Fruit fly (Drosophila melanogaster) whole organism, embryonic: ENCODE data around the gene side-IV.

Experiments
- Aef1 ChIP-seq: fragments of 200-800 bp; sonication (Bioruptor generic); IDR thresholded peaks from 3 replicates; pipeline ENCODE4 v1.3.6; 2022; ENCODE audit warnings: missing biosample characterization, missing genetic modification characterization
- Atf-2 ChIP-seq: fragments of 200-800 bp; sonication (Bioruptor generic); optimal IDR thresholded peaks from 2 replicates; lab custom pipeline; 2016; ENCODE audit warnings: missing biosample characterization, missing genetic modification characterization
- Bteb2 ChIP-seq: fragments of 200-800 bp; sonication (Bioruptor generic); optimal IDR thresholded peaks from 2 replicates; lab custom pipeline; 2016; ENCODE audit warnings: missing biosample characterization, missing genetic modification characterization
- C15 ChIP-seq: fragments of 200-800 bp; sonication (Bioruptor generic); IDR thresholded peaks from 3 replicates; pipeline ENCODE4 v1.3.6; 2022; ENCODE audit warnings: missing biosample characterization, missing genetic modification characterization
- CG11085 ChIP-seq: fragments of 200-800 bp; sonication (Bioruptor generic); IDR thresholded peaks from 2 replicates; pipeline ENCODE4 v1.3.6; 2022; ENCODE audit warnings: missing biosample characterization, missing genetic modification characterization
- CG11504 ChIP-seq: fragments of 200-800 bp; sonication (Bioruptor generic); optimal IDR thresholded peaks from 3 replicates; lab custom pipeline; 2019; ENCODE audit warnings: missing biosample characterization, mild to moderate bottlenecking, missing genetic modification characterization, moderate library complexity
- CG11696 ChIP-seq: fragments of 200-800 bp; sonication (Bioruptor generic); IDR thresholded peaks from 2 replicates; pipeline ENCODE4 v1.3.6; 2022; ENCODE audit warnings: missing biosample characterization, missing genetic modification characterization
- CG11723 ChIP-seq: fragments of 200-800 bp; sonication (Bioruptor generic); optimal IDR thresholded peaks from 2 replicates; lab custom pipeline; 2017; ENCODE audit warnings: missing biosample characterization, mild to moderate bottlenecking, missing genetic modification characterization
- CG13123 ChIP-seq: fragments of 200-800 bp; sonication (Bioruptor generic); optimal IDR thresholded peaks from 2 replicates; lab custom pipeline; 2016; ENCODE audit warnings: missing biosample characterization, missing genetic modification characterization
- CG13424 ChIP-seq: fragments of 200-800 bp; sonication (Bioruptor generic); optimal IDR thresholded peaks from 2 replicates; lab custom pipeline; 2019; ENCODE audit warnings: missing biosample characterization, mild to moderate bottlenecking, missing genetic modification characterization, moderate library complexity
- CG14860 ChIP-seq: fragments of 200-800 bp; sonication (Bioruptor generic); IDR thresholded peaks from 3 replicates; pipeline ENCODE4 v1.3.6; 2022; ENCODE audit warnings: missing biosample characterization, missing genetic modification characterization; ENCODE audit not compliant: partially characterized antibody
- CG17568 ChIP-seq: fragments of 200-800 bp; sonication (Bioruptor generic); optimal IDR thresholded peaks from 2 replicates; lab custom pipeline; 2018; ENCODE audit warnings: missing biosample characterization, mild to moderate bottlenecking, missing genetic modification characterization, moderate library complexity
- CG17829 ChIP-seq: fragments of 200-800 bp; optimal IDR thresholded peaks from 2 replicates; lab custom pipeline; 2019; ENCODE audit warnings: missing biosample characterization, mild to moderate bottlenecking, missing genetic modification characterization, moderate library complexity
- CG1792 ChIP-seq: fragments of 200-800 bp; sonication (Bioruptor generic); optimal IDR thresholded peaks from 2 replicates; lab custom pipeline; 2016; ENCODE audit warnings: missing biosample characterization, missing genetic modification characterization
- CG2116 ChIP-seq: fragments of 200-800 bp; sonication (Bioruptor generic); optimal IDR thresholded peaks from 3 replicates; lab custom pipeline; 2018; ENCODE audit warnings: missing biosample characterization, mild to moderate bottlenecking, missing genetic modification characterization
- CG30403 ChIP-seq: fragments of 200-800 bp; sonication (Bioruptor generic); optimal IDR thresholded peaks from 3 replicates; lab custom pipeline; 2016; ENCODE audit warnings: missing biosample characterization, missing genetic modification characterization
- CG3407 ChIP-seq: fragments of 200-800 bp; sonication (Bioruptor generic); optimal IDR thresholded peaks from 2 replicates; lab custom pipeline; 2018; ENCODE audit warnings: missing biosample characterization, mild to moderate bottlenecking, missing genetic modification characterization
- CG3847 ChIP-seq: fragments of 200-800 bp; sonication (Bioruptor generic); IDR thresholded peaks from 2 replicates; pipeline ENCODE4 v1.3.6; 2022; ENCODE audit warnings: missing biosample characterization, missing genetic modification characterization
- CG4360 ChIP-seq: fragments of 200-800 bp; sonication (Bioruptor generic); IDR thresholded peaks from 2 replicates; pipeline ENCODE4 v1.3.6; 2022; ENCODE audit warnings: missing biosample characterization, missing genetic modification characterization
- CG6689 ChIP-seq: fragments of 200-800 bp; sonication (Bioruptor generic); IDR thresholded peaks from 2 replicates; pipeline ENCODE4 v1.3.6; 2022; ENCODE audit warnings: missing biosample characterization, missing genetic modification characterization
- CG8924 ChIP-seq: fragments of 200-800 bp; optimal IDR thresholded peaks from 3 replicates; lab custom pipeline; 2019; ENCODE audit warnings: missing biosample characterization, mild to moderate bottlenecking, missing genetic modification characterization, moderate library complexity
- CG9215 ChIP-seq: fragments of 200-800 bp; sonication (Bioruptor generic); IDR thresholded peaks from 2 replicates; pipeline ENCODE4 v1.3.6; 2022; ENCODE audit warnings: missing biosample characterization, missing genetic modification characterization
- Camta ChIP-seq: fragments of 200-800 bp; sonication (Bioruptor generic); optimal IDR thresholded peaks from 2 replicates; lab custom pipeline; 2016; ENCODE audit warnings: missing biosample characterization, missing genetic modification characterization
- D ChIP-seq, 2 experiments: fragments of 200-800 bp in 1 of 2; fragments of >200 bp in 1 of 2; sonication (Bioruptor generic) in 1 of 2; optimal IDR thresholded peaks; 2 replicates in 1 of 2; 3 replicates in 1 of 2; lab custom pipeline; 2017; ENCODE audit warnings: mild to moderate bottlenecking in 1 of 2, missing biosample characterization in 1 of 2, missing genetic modification characterization in 1 of 2, missing genetic modification reagents in 1 of 2
- Dbx ChIP-seq: fragments of 200-800 bp; sonication (Bioruptor generic); IDR thresholded peaks from 3 replicates; pipeline ENCODE4 v1.3.6; 2022; ENCODE audit warnings: missing biosample characterization, missing genetic modification characterization
- E2f1 ChIP-seq: fragments of 200-800 bp; sonication (Bioruptor generic); IDR thresholded peaks from 2 replicates; pipeline ENCODE4 v1.3.6; 2022; ENCODE audit warnings: missing biosample characterization, missing genetic modification characterization
- Fer1 ChIP-seq: fragments of 200-800 bp; sonication (Bioruptor generic); optimal IDR thresholded peaks from 2 replicates; lab custom pipeline; 2017; ENCODE audit warnings: missing biosample characterization, mild to moderate bottlenecking, missing genetic modification characterization
- Hey ChIP-seq: fragments of 200-800 bp; sonication (Bioruptor generic); optimal IDR thresholded peaks from 3 replicates; lab custom pipeline; 2018; ENCODE audit warnings: missing biosample characterization, mild to moderate bottlenecking, missing genetic modification characterization
- Hr78 ChIP-seq, 2 experiments: fragments of 200-800 bp in 1 of 2; fragments of >200 bp in 1 of 2; sonication (Bioruptor generic) in 1 of 2; optimal IDR thresholded peaks; 2 replicates each; lab custom pipeline; 2017 to 2019; ENCODE audit warnings: missing biosample characterization in 2 of 2, missing genetic modification characterization in 2 of 2, mild to moderate bottlenecking in 1 of 2, moderate library complexity in 1 of 2
- Med ChIP-seq: fragments of 200-800 bp; sonication (Bioruptor generic); peaks from one replicate; lab custom pipeline; 2016; ENCODE audit warnings: missing biosample characterization, missing genetic modification characterization, mild to moderate bottlenecking, inconsistent platforms, moderate library complexity
- Mes4 ChIP-seq: fragments of 200-800 bp; sonication (Bioruptor generic); optimal IDR thresholded peaks from 2 replicates; lab custom pipeline; 2016; ENCODE audit warnings: missing biosample characterization, missing genetic modification characterization
- Nf-YB ChIP-seq: fragments of 200-800 bp; sonication (Bioruptor generic); optimal IDR thresholded peaks from 3 replicates; lab custom pipeline; 2019; ENCODE audit warnings: missing biosample characterization, mild to moderate bottlenecking, missing genetic modification characterization, moderate library complexity
- NfI ChIP-seq: fragments of 200-800 bp; sonication (Bioruptor generic); optimal IDR thresholded peaks from 3 replicates; lab custom pipeline; 2018; ENCODE audit warnings: missing biosample characterization, mild to moderate bottlenecking, missing genetic modification characterization, moderate library complexity
- Ravus ChIP-seq: fragments of 200-800 bp; sonication (Bioruptor generic); IDR thresholded peaks from 2 replicates; pipeline ENCODE4 v1.3.6; 2022; ENCODE audit warnings: missing biosample characterization, missing genetic modification characterization
- Sox100B ChIP-seq: fragments of 200-800 bp; sonication (Bioruptor generic); optimal IDR thresholded peaks from 3 replicates; lab custom pipeline; 2018; ENCODE audit warnings: missing biosample characterization, mild to moderate bottlenecking, missing genetic modification characterization
- Sox102F ChIP-seq: fragments of 200-800 bp; sonication (Bioruptor generic); optimal IDR thresholded peaks from 2 replicates; lab custom pipeline; 2018; ENCODE audit warnings: missing biosample characterization, mild to moderate bottlenecking, missing genetic modification characterization, moderate library complexity
- amos ChIP-seq: fragments of 200-800 bp; sonication (Bioruptor generic); IDR thresholded peaks from 2 replicates; pipeline ENCODE4 v1.3.6; 2022; ENCODE audit warnings: missing biosample characterization, missing genetic modification characterization; ENCODE audit not compliant: partially characterized antibody
- exex ChIP-seq: fragments of 200-800 bp; sonication (Bioruptor generic); optimal IDR thresholded peaks from 4 replicates; lab custom pipeline; 2018; ENCODE audit warnings: missing biosample characterization, mild to moderate bottlenecking, missing genetic modification characterization, moderate library complexity
- fru ChIP-seq: fragments of >200 bp; optimal IDR thresholded peaks from 2 replicates; lab custom pipeline; 2017
- gce ChIP-seq: fragments of 200-800 bp; sonication (Bioruptor generic); IDR thresholded peaks from 3 replicates; pipeline ENCODE4 v1.3.6; 2022; ENCODE audit warnings: missing biosample characterization, missing genetic modification characterization
- hb ChIP-seq: fragments of 200-800 bp; sonication (Bioruptor generic); IDR thresholded peaks from 3 replicates; pipeline ENCODE4 v1.3.6; 2022; ENCODE audit warnings: missing biosample characterization, missing genetic modification characterization; ENCODE audit not compliant: partially characterized antibody
- hbn ChIP-seq: fragments of 200-800 bp; sonication (Bioruptor generic); IDR thresholded peaks from 2 replicates; pipeline ENCODE4 v1.3.6; 2022; ENCODE audit warnings: missing biosample characterization, missing genetic modification characterization; ENCODE audit not compliant: partially characterized antibody
- jing ChIP-seq: fragments of 200-800 bp; sonication (Bioruptor generic); optimal IDR thresholded peaks from 2 replicates; lab custom pipeline; 2018; ENCODE audit warnings: missing biosample characterization, mild to moderate bottlenecking, missing genetic modification characterization
- kah ChIP-seq: fragments of 200-800 bp; sonication (Bioruptor generic); optimal IDR thresholded peaks from 2 replicates; lab custom pipeline; 2018; ENCODE audit warnings: missing biosample characterization, mild to moderate bottlenecking, missing genetic modification characterization
- kni ChIP-seq: fragments of 200-800 bp; sonication (Bioruptor generic); optimal IDR thresholded peaks from 3 replicates; lab custom pipeline; 2017; ENCODE audit warnings: mild to moderate bottlenecking, missing biosample characterization, missing genetic modification reagents, missing genetic modification characterization
- mam ChIP-seq: fragments of 200-800 bp; sonication (Bioruptor generic); optimal IDR thresholded peaks from 3 replicates; lab custom pipeline; 2016; ENCODE audit warnings: missing biosample characterization, missing genetic modification characterization
- nerfin-1 ChIP-seq: fragments of 200-800 bp; sonication (Bioruptor generic); optimal IDR thresholded peaks from 3 replicates; lab custom pipeline; 2019; ENCODE audit warnings: missing biosample characterization, mild to moderate bottlenecking, missing genetic modification characterization, moderate library complexity
- tx ChIP-seq: fragments of 200-800 bp; sonication (Bioruptor generic); optimal IDR thresholded peaks from 2 replicates; lab custom pipeline; 2016; ENCODE audit warnings: missing biosample characterization, missing genetic modification characterization
- usp ChIP-seq: fragments of >200 bp; optimal IDR thresholded peaks from 2 replicates; lab custom pipeline; 2017; ENCODE audit warnings: missing biosample characterization, missing genetic modification characterization
- vnd ChIP-seq: fragments of 200-800 bp; sonication (Bioruptor generic); IDR thresholded peaks from 3 replicates; pipeline ENCODE4 v1.3.6; 2022; ENCODE audit warnings: missing biosample characterization, missing genetic modification characterization; ENCODE audit not compliant: partially characterized antibody

Gene side-IV

dm6 chr3R:13453955-13454354 lies 3.6 kb downstream of the side-IV start (continued):
- peak; percentile 70; the same call in 2 of the 3 replicates for TF ChIP-seq Aef1 (GFP tag; lab: Robert Waterston, UW)
- TF ChIP-seq Ravus (GFP tag; lab: Robert Waterston, UW): peak; percentile 43; the same call in 1 of the 2 replicates
- no peak for TF ChIP-seq gce (GFP tag; lab: Robert Waterston, UW)
- no peak for TF ChIP-seq vnd (GFP tag; lab: Robert Waterston, UW)
- peak; percentile 56 for TF ChIP-seq CG11085 (GFP tag; lab: Robert Waterston, UW)
- TF ChIP-seq CG3847 (GFP tag; lab: Robert Waterston, UW): peak; percentile 61; the same call in 1 of the 2 replicates
- TF ChIP-seq NfI: peak; percentile 62
- TF ChIP-seq Atf-2: peak; percentile 39
- TF ChIP-seq C15 (GFP tag; lab: Robert Waterston, UW): peak; percentile 58; the same call in 1 of the 3 replicates
- TF ChIP-seq Camta: peak; percentile 52
- peak; percentile 75 for TF ChIP-seq Sox102F (GFP tag; lab: Kevin White, UChicago)
- TF ChIP-seq CG17829 (tag; lab: Kevin White, UChicago): peak; percentile 67
- TF ChIP-seq Hr78 (GFP tag; optimal IDR thresholded peaks at IDR 0.05; lab: Kevin White, UChicago): peak in 1 of 2 experiments; percentile 50
- peak; percentile 64 for TF ChIP-seq E2f1 (GFP tag; lab: Robert Waterston, UW)
- no peak for TF ChIP-seq hbn (GFP tag; lab: Robert Waterston, UW)
- TF ChIP-seq exex (tag; lab: Kevin White, UChicago): peak; percentile 24
- peak; percentile 64 for TF ChIP-seq Sox100B (GFP tag; lab: Kevin White, UChicago)
- TF ChIP-seq CG9215 (GFP tag; lab: Robert Waterston, UW): peak; percentile 75
- TF ChIP-seq Dbx (GFP tag; lab: Robert Waterston, UW): peak; percentile 85
- no peak for TF ChIP-seq hb (GFP tag; lab: Robert Waterston, UW)
- no peak for TF ChIP-seq amos (GFP tag; lab: Robert Waterston, UW)
- peak; percentile 68 for TF ChIP-seq mam (GFP tag; lab: Kevin White, UChicago)
- peak; percentile 35 for TF ChIP-seq tx (GFP tag; lab: Kevin White, UChicago)
- peak; percentile 64 for TF ChIP-seq CG13424 (tag; lab: Kevin White, UChicago)
- TF ChIP-seq Fer1 (GFP tag; lab: Kevin White, UChicago): no peak
- no peak for TF ChIP-seq CG13123 (GFP tag; lab: Kevin White, UChicago)
- no peak for TF ChIP-seq kah
- TF ChIP-seq Nf-YB (GFP tag; lab: Kevin White, UChicago): no peak
- no peak for TF ChIP-seq fru
- TF ChIP-seq CG30403 (GFP tag; lab: Kevin White, UChicago): peak; percentile 78
- peak; percentile 21 for TF ChIP-seq CG3407 (GFP tag; lab: Kevin White, UChicago)
- TF ChIP-seq kni: no peak
- TF ChIP-seq D (optimal IDR thresholded peaks at IDR 0.05; lab: Kevin White, UChicago): no peak
- peak; percentile 49 for TF ChIP-seq D (GFP tag; optimal IDR thresholded peaks at IDR 0.05; lab: Kevin White, UChicago)
- peak; percentile 92 for TF ChIP-seq Med (GFP tag; lab: Kevin White, UChicago)
- no peak for TF ChIP-seq CG17568
- no peak for TF ChIP-seq CG4360 (GFP tag; lab: Robert Waterston, UW)
- peak; percentile 74; the same call in 1 of the 2 replicates for TF ChIP-seq CG6689 (GFP tag; lab: Robert Waterston, UW)
- TF ChIP-seq CG11723 (GFP tag; lab: Kevin White, UChicago): peak; percentile 18
- no peak for TF ChIP-seq usp (GFP tag; lab: Kevin White, UChicago)
- no peak for TF ChIP-seq Mes4 (GFP tag; lab: Kevin White, UChicago)
- TF ChIP-seq CG8924: no peak
- TF ChIP-seq CG1792 (GFP tag; lab: Kevin White, UChicago): no peak
- peak; percentile 12 for TF ChIP-seq jing (GFP tag; lab: Kevin White, UChicago)
- peak; percentile 47 for TF ChIP-seq nerfin-1
- no peak for TF ChIP-seq Hey (tag; lab: Kevin White, UChicago)
- no peak for TF ChIP-seq CG2116 (GFP tag; lab: Kevin White, UChicago)
- no peak for TF ChIP-seq CG14860
- TF ChIP-seq Bteb2 (GFP tag; lab: Kevin White, UChicago): peak; percentile 57
- TF ChIP-seq CG11504 (tag; lab: Kevin White, UChicago): no peak
- TF ChIP-seq CG11696 (GFP tag; lab: Robert Waterston, UW): 0 out of 2 replicates have a peak, but pooled peaks have one; percentile 48
